Worm (Caenorhabditis elegans): ENCODE results near the gene srd-58.

DNA sequence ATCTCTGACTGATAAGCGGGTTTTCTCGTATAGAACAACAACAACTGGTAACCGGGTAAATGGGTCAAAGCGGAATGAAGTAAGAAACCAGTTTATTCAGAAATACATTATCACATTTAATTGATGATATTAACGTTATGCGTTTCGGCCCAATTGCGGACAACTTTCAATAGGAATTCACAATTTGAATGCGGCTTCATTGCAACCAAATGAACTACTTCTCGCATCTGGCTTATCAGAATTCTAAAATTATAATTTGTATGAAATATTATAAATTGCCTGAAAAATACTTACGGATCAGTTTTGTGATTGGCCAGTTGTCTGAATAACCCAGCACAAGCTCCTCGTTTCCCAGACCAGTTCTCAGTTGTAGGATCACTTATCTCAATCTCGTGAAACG lies 36.1 kb downstream of the srd-58 start, which contains the start of gene col-36:
- TF ChIP-seq snpc-4 (tag; optimal IDR thresholded peaks at IDR 0.05) (no peak), blmp-1 (tag; optimal IDR thresholded peaks at IDR 0.05) (no peak), nhr-76 (tag; optimal IDR thresholded peaks at IDR 0.05) (no peak), hlh-1 (tag; optimal IDR thresholded peaks at IDR 0.05) (no peak), elt-3 (tag; optimal IDR thresholded peaks at IDR 0.05) (no peak), nhr-237 (tag; optimal IDR thresholded peaks at IDR 0.05) (no peak), pha-4 (tag; optimal IDR thresholded peaks at IDR 0.05) (no peak), mls-2 (tag; optimal IDR thresholded peaks at IDR 0.05) (no peak), ceh-39 (tag; optimal IDR thresholded peaks at IDR 0.05) (no peak), lin-13 (tag; optimal IDR thresholded peaks at IDR 0.05) (no peak), mep-1 (tag; optimal IDR thresholded peaks at IDR 0.05) (no peak)

Data from whole organism, mixed stage, embryonic.